Worm (Caenorhabditis elegans): ENCODE data around the gene cal-3.

The cal-3 gene

DNA sequence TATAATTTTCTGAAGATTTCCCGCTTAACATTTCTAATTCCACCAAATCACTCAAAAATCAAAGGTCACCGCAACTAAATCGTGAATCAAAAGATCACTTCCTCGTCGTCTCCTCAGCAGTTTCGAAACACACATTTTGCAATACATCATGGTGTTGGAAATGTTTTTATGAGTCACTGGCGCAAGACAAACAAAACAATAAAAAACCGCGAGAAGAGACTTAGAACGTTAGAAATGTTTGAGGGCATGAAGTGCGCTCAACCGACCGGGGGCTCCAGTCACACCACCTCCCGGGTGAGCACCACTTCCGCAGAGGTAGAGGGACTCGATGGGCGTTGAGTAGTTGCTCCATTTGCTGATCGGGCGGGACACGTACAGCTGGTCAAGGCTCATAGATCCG, 40.3 kb upstream of the cal-3 start (continued):
- TF ChIP-seq snu-23 (GFP tag; optimal IDR thresholded peaks at IDR 0.05), result no peak

DNA sequence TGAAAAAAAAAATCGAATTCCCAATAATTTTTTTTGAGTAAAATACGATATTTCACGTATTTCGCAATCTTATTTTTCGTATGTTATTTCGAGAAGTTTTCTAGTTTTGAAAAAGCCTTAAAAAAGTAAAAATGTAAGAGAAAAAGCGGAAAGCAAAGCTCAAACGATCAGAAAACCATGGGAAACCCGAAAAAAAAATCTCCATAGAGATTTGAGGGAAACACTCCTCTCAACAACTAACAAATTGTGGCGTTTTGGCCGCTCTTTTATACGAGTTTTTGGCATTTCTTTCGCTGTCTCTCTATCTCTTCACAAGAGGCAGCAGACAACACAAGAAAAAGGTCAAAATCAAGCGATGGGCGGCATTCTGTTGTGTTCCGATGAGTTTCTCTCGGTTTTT, 39.5 kb upstream of the cal-3 start:
- TF ChIP-seq mep-1 (tag; optimal IDR thresholded peaks at IDR 0.05) (peak; percentile 38), nhr-47 (tag; optimal IDR thresholded peaks at IDR 0.05) (peak; percentile 22), mdl-1 (tag; optimal IDR thresholded peaks at IDR 0.05) (no peak), lin-39 (tag; optimal IDR thresholded peaks at IDR 0.05) (no peak), egl-27 (tag; optimal IDR thresholded peaks at IDR 0.05) (no peak), elt-2 (tag; optimal IDR thresholded peaks at IDR 0.05) (no peak), lin-14 (GFP tag; optimal IDR thresholded peaks at IDR 0.05) (peak; percentile 77), ztf-11 (tag; optimal IDR thresholded peaks at IDR 0.05) (no peak), swsn-7 (tag; optimal IDR thresholded peaks at IDR 0.05) (peak; percentile 10), skn-1 (tag; optimal IDR thresholded peaks at IDR 0.05) (no peak), nhr-90 (tag; optimal IDR thresholded peaks at IDR 0.05; ENCODE audit: poor library complexity) (peak; percentile 8), aly-2 (tag; optimal IDR thresholded peaks at IDR 0.05) (peak; percentile 49), ceh-8 (GFP tag; optimal IDR thresholded peaks at IDR 0.05) (no peak), nhr-20 (tag; optimal IDR thresholded peaks at IDR 0.05) (peak; percentile 41), ama-1 (optimal IDR thresholded peaks at IDR 0.05) (peak; percentile 68), zip-4 (GFP tag; optimal IDR thresholded peaks at IDR 0.05) (peak; percentile 8), unc-130 (tag; optimal IDR thresholded peaks at IDR 0.05) (no peak), fkh-8 (tag; optimal IDR thresholded peaks at IDR 0.05) (peak; percentile 60), nhr-237 (tag; optimal IDR thresholded peaks at IDR 0.05) (no peak), unc-86 (tag; optimal IDR thresholded peaks at IDR 0.05) (no peak), snu-23 (GFP tag; optimal IDR thresholded peaks at IDR 0.05) (peak; percentile 47), efl-1 (optimal IDR thresholded peaks at IDR 0.05) (peak; percentile 34 to 46), efl-1 (GFP tag; optimal IDR thresholded peaks at IDR 0.05 in 1 of 2) (peak in 1 of 2 experiments; percentile 17), elt-3 (tag; optimal IDR thresholded peaks at IDR 0.05) (peak in 2 of 6 experiments; percentile 0 to 10), grh-1 (GFP tag; IDR thresholded peaks at IDR 0.05) (no peak), dpl-1 (GFP tag; optimal IDR thresholded peaks at IDR 0.05) (peak; percentile 2 to 17 (median 15)), ceh-88 (GFP tag; IDR thresholded peaks at IDR 0.05) (no peak), hlh-4 (tag; optimal IDR thresholded peaks at IDR 0.05) (no peak), nhr-71 (tag; optimal IDR thresholded peaks at IDR 0.05) (peak; percentile 50), lsy-2 (tag; optimal IDR thresholded peaks at IDR 0.05) (peak in 1 of 2 experiments; percentile 39), ceh-82 (tag; optimal IDR thresholded peaks at IDR 0.05) (peak in 1 of 3 experiments; percentile 10), snpc-4 (tag; optimal IDR thresholded peaks at IDR 0.05) (no peak), pag-3 (tag; optimal IDR thresholded peaks at IDR 0.05; ENCODE audit: borderline replicate concordance, insufficient read depth) (no peak), ceh-63 (GFP tag; optimal IDR thresholded peaks at IDR 0.05) (no peak), sox-4 (tag; optimal IDR thresholded peaks at IDR 0.05) (no peak), lin-15B (tag; optimal IDR thresholded peaks at IDR 0.05) (peak; percentile 9), lin-35 (GFP tag; optimal IDR thresholded peaks at IDR 0.05) (peak; percentile 17 to 41), rnt-1 (tag; optimal IDR thresholded peaks at IDR 0.05) (peak; percentile 14), unc-98 (GFP tag; IDR thresholded peaks at IDR 0.05) (no peak), isw-1 (GFP tag; IDR thresholded peaks at IDR 0.05) (no peak), nhr-85 (tag) (peak; percentile 56), blmp-1 (tag; optimal IDR thresholded peaks at IDR 0.05) (peak; percentile 31), unc-62 (GFP tag; optimal IDR thresholded peaks at IDR 0.05) (no peak), hlh-17 (GFP tag; optimal IDR thresholded peaks at IDR 0.05; ENCODE audit: borderline replicate concordance) (no peak), nhr-12 (tag; optimal IDR thresholded peaks at IDR 0.05) (no peak), nhr-11 (tag; optimal IDR thresholded peaks at IDR 0.05) (no peak)

Measured in whole organism, L1 larva.